Worm (Caenorhabditis elegans) whole organism, L2 larva: ENCODE data around the gene nep-4.

Experiments
- F13H6.1 ChIP-seq: sonication (generic microtip); optimal IDR thresholded peaks from 2 replicates; lab custom pipeline; 2016; ENCODE audit warnings: missing genetic modification characterization, missing compliant biosample characterization
- R02D3.7 ChIP-seq: fragments of 150-350 bp; optimal IDR thresholded peaks from 2 replicates; lab custom pipeline; 2014; ENCODE audit warnings: missing biosample characterization, missing genetic modification characterization
- Y55F3AM.14 ChIP-seq: fragments of 200-800 bp; sonication (Bioruptor generic); optimal IDR thresholded peaks from 2 replicates; lab custom pipeline; 2018; ENCODE audit warnings: mild to moderate bottlenecking, missing genetic modification characterization, missing compliant biosample characterization
- ZK546.5 ChIP-seq: sonication (generic microtip); optimal IDR thresholded peaks from 2 replicates; lab custom pipeline; 2017; ENCODE audit warnings: missing biosample characterization, missing genetic modification characterization
- alr-1 ChIP-seq: fragments of 150-350 bp; optimal IDR thresholded peaks from 2 replicates; lab custom pipeline; 2014; ENCODE audit warnings: missing biosample characterization, missing genetic modification characterization
- aly-2 ChIP-seq: fragments of 150-350 bp; optimal IDR thresholded peaks from 2 replicates; lab custom pipeline; 2014; ENCODE audit warnings: missing biosample characterization, missing genetic modification characterization
- blmp-1 ChIP-seq: sonication (generic microtip); optimal IDR thresholded peaks from 2 replicates; lab custom pipeline; 2017; ENCODE audit warnings: missing genetic modification characterization, mild to moderate bottlenecking, missing compliant biosample characterization, antibody characterized with exemption, moderate library complexity; ENCODE audit not compliant: insufficient read depth
- ceh-16 ChIP-seq: fragments of 150-350 bp; optimal IDR thresholded peaks from 2 replicates; lab custom pipeline; 2014; ENCODE audit warnings: missing biosample characterization, missing genetic modification characterization
- ceh-82 ChIP-seq: fragments of 150-350 bp; optimal IDR thresholded peaks from 2 replicates; lab custom pipeline; 2014; ENCODE audit warnings: missing biosample characterization, missing genetic modification characterization
- crh-2 ChIP-seq: sonication (generic microtip); optimal IDR thresholded peaks from 2 replicates; lab custom pipeline; 2017; ENCODE audit warnings: missing biosample characterization, missing genetic modification characterization
- dmd-4 ChIP-seq: sonication (generic microtip); optimal IDR thresholded peaks from 2 replicates; lab custom pipeline; 2017; ENCODE audit warnings: missing biosample characterization, missing genetic modification characterization
- egl-27 ChIP-seq: sonication (generic microtip); optimal IDR thresholded peaks from 3 replicates; lab custom pipeline; 2017; ENCODE audit warnings: missing biosample characterization, missing genetic modification reagents, missing genetic modification characterization
- elt-1 ChIP-seq: fragments of 150-350 bp; optimal IDR thresholded peaks from 2 replicates; lab custom pipeline; 2014; ENCODE audit warnings: missing biosample characterization, missing genetic modification characterization
- fos-1 ChIP-seq: fragments of 150-350 bp; optimal IDR thresholded peaks from 2 replicates; lab custom pipeline; 2014; ENCODE audit warnings: missing biosample characterization, missing genetic modification characterization
- gmeb-1 ChIP-seq: fragments of 150-350 bp; optimal IDR thresholded peaks from 2 replicates; lab custom pipeline; 2014; ENCODE audit warnings: missing biosample characterization, missing genetic modification characterization
- lin-39 ChIP-seq: fragments of 150-350 bp; optimal IDR thresholded peaks from 2 replicates; lab custom pipeline; 2014; ENCODE audit warnings: missing biosample characterization, missing genetic modification reagents, missing genetic modification characterization
- lsy-2 ChIP-seq, 2 experiments: fragments of 150-350 bp in 1 of 2; sonication (generic microtip) in 1 of 2; optimal IDR thresholded peaks; 2 replicates each; lab custom pipeline; 2014 to 2017; ENCODE audit warnings: missing biosample characterization in 2 of 2, missing genetic modification characterization in 2 of 2
- mab-5 ChIP-seq: fragments of 150-350 bp; optimal IDR thresholded peaks from 2 replicates; lab custom pipeline; 2014; ENCODE audit warnings: missing biosample characterization, missing genetic modification characterization
- mdl-1 ChIP-seq, 2 experiments: fragments of 150-350 bp in 1 of 2; sonication (generic microtip) in 1 of 2; optimal IDR thresholded peaks; 2 replicates each; lab custom pipeline; 2017; ENCODE audit warnings: missing biosample characterization in 2 of 2, missing genetic modification characterization in 2 of 2
- nhr-10 ChIP-seq: sonication (generic microtip); optimal IDR thresholded peaks from 2 replicates; lab custom pipeline; 2017; ENCODE audit warnings: missing biosample characterization, missing genetic modification characterization
- nhr-11 ChIP-seq: fragments of 150-350 bp; optimal IDR thresholded peaks from 2 replicates; lab custom pipeline; 2014; ENCODE audit warnings: missing biosample characterization, missing genetic modification characterization
- nhr-12 ChIP-seq: fragments of 150-350 bp; optimal IDR thresholded peaks from 2 replicates; lab custom pipeline; 2014; ENCODE audit warnings: missing biosample characterization, missing genetic modification characterization
- nhr-129 ChIP-seq: fragments of 150-350 bp; optimal IDR thresholded peaks from 2 replicates; lab custom pipeline; 2014; ENCODE audit warnings: missing biosample characterization, missing genetic modification characterization
- nhr-21 ChIP-seq: fragments of 150-350 bp; optimal IDR thresholded peaks from 2 replicates; lab custom pipeline; 2014; ENCODE audit warnings: missing biosample characterization, missing genetic modification characterization
- nhr-25 ChIP-seq: fragments of 150-350 bp; sonication (generic microtip); optimal IDR thresholded peaks from 3 replicates; lab custom pipeline; 2014; ENCODE audit warnings: missing biosample characterization, missing genetic modification characterization
- nhr-6 ChIP-seq: fragments of 150-350 bp; optimal IDR thresholded peaks from 2 replicates; lab custom pipeline; 2014; ENCODE audit warnings: missing biosample characterization, missing genetic modification characterization
- nhr-77 ChIP-seq: fragments of 150-350 bp; optimal IDR thresholded peaks from 2 replicates; lab custom pipeline; 2014; ENCODE audit warnings: missing biosample characterization, missing genetic modification characterization
- peb-1 ChIP-seq: fragments of 150-350 bp; optimal IDR thresholded peaks from 2 replicates; lab custom pipeline; 2014; ENCODE audit warnings: missing biosample characterization, missing genetic modification characterization
- sem-4 ChIP-seq: fragments of 150-350 bp; optimal IDR thresholded peaks from 2 replicates; lab custom pipeline; 2014; ENCODE audit warnings: missing biosample characterization, missing genetic modification reagents, missing genetic modification characterization
- sma-3 ChIP-seq: sonication (generic microtip); optimal IDR thresholded peaks from 2 replicates; lab custom pipeline; 2016; ENCODE audit warnings: missing genetic modification reagents, missing genetic modification characterization, missing compliant biosample characterization
- unc-39 ChIP-seq: fragments of 150-350 bp; optimal IDR thresholded peaks from 2 replicates; lab custom pipeline; 2014; ENCODE audit warnings: missing biosample characterization, missing genetic modification characterization
- unc-55 ChIP-seq: fragments of 150-350 bp; sonication (generic microtip); optimal IDR thresholded peaks from 3 replicates; lab custom pipeline; 2014; ENCODE audit warnings: missing biosample characterization, missing genetic modification reagents, missing genetic modification characterization
- unc-62 ChIP-seq: fragments of 150-350 bp; optimal IDR thresholded peaks from 2 replicates; lab custom pipeline; 2014; ENCODE audit warnings: missing biosample characterization, missing genetic modification reagents, missing genetic modification characterization
- ztf-1 ChIP-seq: fragments of 200-800 bp; sonication (Bioruptor generic); conservative IDR thresholded peaks from 2 replicates; pipeline ENCODE4 v1.3.6; 2022; ENCODE audit warnings: missing genetic modification characterization, missing compliant biosample characterization
- ztf-4 ChIP-seq: fragments of 150-350 bp; optimal IDR thresholded peaks from 2 replicates; lab custom pipeline; 2014; ENCODE audit warnings: missing biosample characterization, missing genetic modification characterization

The nep-4 gene

ce11 chrX:6902958-6903357, 39.7 kb upstream of the nep-4 start (continued):
- TF ChIP-seq sma-3 (GFP tag; lab: Kevin White, UChicago) (peak; percentile 58), peb-1 (no peak), dmd-4 (no peak), crh-2 (tag; lab: Kevin White, UChicago) (peak; percentile 53), nhr-21 (tag; lab: Kevin White, UChicago) (peak; percentile 21), nhr-10 (tag; lab: Kevin White, UChicago) (no peak), mdl-1 (tag; optimal IDR thresholded peaks at IDR 0.05; lab: Kevin White, UChicago) (peak; percentile 11 to 53), gmeb-1 (tag; lab: Kevin White, UChicago) (no peak), unc-62 (GFP tag; lab: Kevin White, UChicago) (no peak)

- no peak for TF ChIP-seq R02D3.7 (tag; lab: Kevin White, UChicago)
- no peak for TF ChIP-seq mab-5
- no peak for TF ChIP-seq elt-1 (tag; lab: Kevin White, UChicago)
- no peak for TF ChIP-seq nhr-129 (tag; lab: Kevin White, UChicago)
- TF ChIP-seq nhr-77 (tag; lab: Kevin White, UChicago), result no peak
- TF ChIP-seq ZK546.5 (tag; lab: Kevin White, UChicago), result no peak
- TF ChIP-seq nhr-10 (tag; lab: Kevin White, UChicago), result no peak
- TF ChIP-seq unc-39 (tag; lab: Kevin White, UChicago), result no peak
- no peak for TF ChIP-seq Y55F3AM.14
- no peak for TF ChIP-seq unc-55 (GFP tag; lab: Kevin White, UChicago)
- TF ChIP-seq unc-62 (GFP tag; lab: Kevin White, UChicago), result no peak
- TF ChIP-seq crh-2 (tag; lab: Kevin White, UChicago), result no peak
- no peak for TF ChIP-seq fos-1
- no peak for TF ChIP-seq ztf-1
- TF ChIP-seq egl-27, result no peak
- TF ChIP-seq alr-1 (tag; lab: Kevin White, UChicago), result no peak
- TF ChIP-seq, all 48 proteins: peak for 0
Observed at ce11 chrX:6901078-6901477, 37.9 kb upstream of the nep-4 start, which contains the start of gene pes-23. pes-23 (plus strand) TSS chrX:6901378.

- TF ChIP-seq fos-1, result no peak
- no peak for TF ChIP-seq ztf-4 (tag; lab: Kevin White, UChicago)
- no peak for TF ChIP-seq F13H6.1
- no peak for TF ChIP-seq Y55F3AM.14
- no peak for TF ChIP-seq ceh-82 (tag; lab: Kevin White, UChicago)
- no peak for TF ChIP-seq aly-2 (tag; lab: Kevin White, UChicago)
- TF ChIP-seq lsy-2 (tag; optimal IDR thresholded peaks at IDR 0.05; lab: Kevin White, UChicago), result no peak
- no peak for TF ChIP-seq nhr-77 (tag; lab: Kevin White, UChicago)
- no peak for TF ChIP-seq nhr-129 (tag; lab: Kevin White, UChicago)
- TF ChIP-seq blmp-1 (tag; lab: Kevin White, UChicago), result no peak
- no peak for TF ChIP-seq ceh-16 (tag; lab: Kevin White, UChicago)
- TF ChIP-seq nhr-6 (tag; lab: Kevin White, UChicago), result no peak
- TF ChIP-seq nhr-12 (tag; lab: Kevin White, UChicago), result no peak
- TF ChIP-seq lin-39 (tag; lab: Kevin White, UChicago), result no peak
Observed at ce11 chrX:6899848-6900247, 36.6 kb upstream of the nep-4 start, which contains the start of gene F14B8.4. F14B8.4 (minus strand) TSS chrX:6899948.

- peak in 1 of 2 experiments; percentile 68 for TF ChIP-seq lsy-2 (tag; optimal IDR thresholded peaks at IDR 0.05; lab: Kevin White, UChicago)
- TF ChIP-seq ZK546.5 (tag; lab: Kevin White, UChicago), result no peak
- no peak for TF ChIP-seq aly-2 (tag; lab: Kevin White, UChicago)
- TF ChIP-seq lin-39 (tag; lab: Kevin White, UChicago), result peak; percentile 6
- no peak for TF ChIP-seq unc-55 (GFP tag; lab: Kevin White, UChicago)
- TF ChIP-seq nhr-25 (tag; lab: Kevin White, UChicago), result no peak
- TF ChIP-seq mab-5, result peak; percentile 55
- TF ChIP-seq nhr-129 (tag; lab: Kevin White, UChicago), result peak; percentile 17
- no peak for TF ChIP-seq unc-39 (tag; lab: Kevin White, UChicago)
- no peak for TF ChIP-seq nhr-11
- peak; percentile 39 for TF ChIP-seq F13H6.1
- no peak for TF ChIP-seq fos-1
- TF ChIP-seq sem-4 (tag; lab: Kevin White, UChicago), result peak; percentile 36
Observed at ce11 chrX:6894104-6894503, 30.9 kb upstream of the nep-4 start.

ce11 chrX:6893074-6893473, 29.9 kb upstream of the nep-4 start:
- TF ChIP-seq dmd-4, result no peak
- TF ChIP-seq F13H6.1, result peak; percentile 14
- TF ChIP-seq, all 48 proteins: peak for 1
